Worm (Caenorhabditis elegans) whole organism, young adult: ENCODE data around the gene dsb-2.

ENCODE experiments used
- B0035.1 ChIP-seq: sonication (generic microtip); optimal IDR thresholded peaks from 2 replicates; lab custom pipeline; 2016; ENCODE audit warnings: missing genetic modification characterization, mild to moderate bottlenecking, missing compliant biosample characterization, missing genotype, missing genetic modification reagents
- B0261.1 ChIP-seq: sonication (generic microtip); optimal IDR thresholded peaks from 2 replicates; lab custom pipeline; 2016; ENCODE audit warnings: mild to moderate bottlenecking, missing genetic modification characterization, moderate library complexity, missing compliant biosample characterization
- B0336.3 ChIP-seq: fragments of 200-800 bp; sonication (Bioruptor generic); IDR thresholded peaks from 2 replicates; pipeline ENCODE4 v1.3.6; 2022; ENCODE audit warnings: missing genetic modification characterization, missing compliant biosample characterization
- D2030.7 ChIP-seq: fragments of 200-800 bp; sonication (Bioruptor generic); IDR thresholded peaks from 2 replicates; pipeline ENCODE4 v1.3.6; 2022; ENCODE audit warnings: missing genetic modification reagents, missing genetic modification characterization, missing compliant biosample characterization
- F22D6.2 ChIP-seq: sonication (generic microtip); optimal IDR thresholded peaks from 2 replicates; lab custom pipeline; 2016; ENCODE audit warnings: mild to moderate bottlenecking, missing genetic modification characterization, missing compliant biosample characterization
- F33H1.4 ChIP-seq: fragments of 200-800 bp; sonication (Bioruptor generic); IDR thresholded peaks from 2 replicates; pipeline ENCODE4 v1.3.6; 2022; ENCODE audit warnings: missing genetic modification reagents, missing genetic modification characterization, missing compliant biosample characterization
- F55B11.4 ChIP-seq: sonication (generic microtip); optimal IDR thresholded peaks from 2 replicates; lab custom pipeline; 2016; ENCODE audit warnings: missing compliant biosample characterization, missing genetic modification characterization, borderline replicate concordance; ENCODE audit not compliant: insufficient read depth
- K12H6.12 ChIP-seq: fragments of 200-800 bp; sonication (Bioruptor generic); optimal IDR thresholded peaks from 2 replicates; lab custom pipeline; 2018; ENCODE audit warnings: mild to moderate bottlenecking, missing genetic modification characterization, missing compliant biosample characterization
- Y53F4B.3 ChIP-seq: fragments of 200-800 bp; sonication (Bioruptor generic); IDR thresholded peaks from 2 replicates; pipeline ENCODE4 v1.3.6; 2022; ENCODE audit warnings: missing genetic modification reagents, missing genetic modification characterization, missing compliant biosample characterization
- Y53G8AR.9 ChIP-seq: fragments of 200-800 bp; sonication (Bioruptor generic); conservative IDR thresholded peaks from 2 replicates; pipeline ENCODE4 v1.3.6; 2022; ENCODE audit warnings: missing genetic modification reagents, missing genetic modification characterization, missing compliant biosample characterization
- Y67H2A.10 ChIP-seq: fragments of 200-800 bp; sonication (Bioruptor generic); conservative IDR thresholded peaks from 2 replicates; pipeline ENCODE4 v1.3.6; 2022; ENCODE audit warnings: missing genetic modification reagents, missing genetic modification characterization, missing compliant biosample characterization
- Y79H2A.3 ChIP-seq: fragments of 200-800 bp; sonication (Bioruptor generic); conservative IDR thresholded peaks from 2 replicates; pipeline ENCODE4 v1.3.6; 2022; ENCODE audit warnings: missing genetic modification reagents, missing genetic modification characterization, missing compliant biosample characterization
- ama-1 ChIP-seq, 3 experiments: fragments of 150-350 bp in 1 of 3; sonication (generic microtip) in 2 of 3; optimal IDR thresholded peaks; 2 replicates each; lab custom pipeline; 2014 to 2018; ENCODE audit warnings: missing biosample characterization in 2 of 3, missing genetic modification characterization in 2 of 3, missing genetic modification reagents in 2 of 3
- aptf-2 ChIP-seq: fragments of 200-800 bp; sonication (Bioruptor generic); conservative IDR thresholded peaks from 2 replicates; pipeline ENCODE4 v1.3.6; 2022; ENCODE audit warnings: missing genetic modification reagents, missing genetic modification characterization, missing compliant biosample characterization
- athp-1 ChIP-seq: sonication (generic microtip); optimal IDR thresholded peaks from 2 replicates; lab custom pipeline; 2017; ENCODE audit warnings: mild to moderate bottlenecking, missing genetic modification characterization, missing compliant biosample characterization
- attf-3 ChIP-seq: fragments of 200-800 bp; sonication (Bioruptor generic); conservative IDR thresholded peaks from 2 replicates; pipeline ENCODE4 v1.3.6; 2022; ENCODE audit warnings: missing genetic modification reagents, missing genetic modification characterization, missing compliant biosample characterization
- attf-5 ChIP-seq: fragments of 200-800 bp; sonication (Bioruptor generic); optimal IDR thresholded peaks from 2 replicates; lab custom pipeline; 2018; ENCODE audit warnings: mild to moderate bottlenecking, missing genetic modification characterization, missing compliant biosample characterization
- bed-2 ChIP-seq: fragments of 200-800 bp; sonication (Bioruptor generic); IDR thresholded peaks from 2 replicates; pipeline ENCODE4 v1.3.6; 2022; ENCODE audit warnings: missing genetic modification reagents, missing genetic modification characterization, missing compliant biosample characterization
- ccch-3 ChIP-seq: fragments of 200-800 bp; sonication (Bioruptor generic); optimal IDR thresholded peaks from 2 replicates; lab custom pipeline; 2018; ENCODE audit warnings: mild to moderate bottlenecking, missing genetic modification characterization, missing compliant biosample characterization
- cebp-2 ChIP-seq: fragments of 200-800 bp; sonication (Bioruptor generic); IDR thresholded peaks from 2 replicates; pipeline ENCODE4 v1.3.6; 2022; ENCODE audit warnings: missing genetic modification characterization, missing compliant biosample characterization
- die-1 ChIP-seq: sonication (generic microtip); optimal IDR thresholded peaks from 2 replicates; lab custom pipeline; 2016; ENCODE audit warnings: missing genotype, mild to moderate bottlenecking, missing genetic modification characterization, missing compliant biosample characterization
- egl-44 ChIP-seq: fragments of 200-800 bp; sonication (Bioruptor generic); IDR thresholded peaks from 2 replicates; pipeline ENCODE4 v1.3.6; 2022; ENCODE audit warnings: missing genetic modification reagents, missing genetic modification characterization, missing compliant biosample characterization
- ekl-4 ChIP-seq: fragments of 200-800 bp; sonication (Bioruptor generic); IDR thresholded peaks from 2 replicates; pipeline ENCODE4 v1.3.6; 2022; ENCODE audit warnings: missing genetic modification reagents, missing genetic modification characterization, missing compliant biosample characterization
- ets-4 ChIP-seq: fragments of 200-800 bp; sonication (Bioruptor generic); optimal IDR thresholded peaks from 2 replicates; lab custom pipeline; 2018; ENCODE audit warnings: mild to moderate bottlenecking, missing genetic modification characterization, missing compliant biosample characterization
- hlh-12 ChIP-seq: sonication (generic microtip); optimal IDR thresholded peaks from 2 replicates; lab custom pipeline; 2016; ENCODE audit warnings: missing genetic modification characterization, missing compliant biosample characterization
- hrde-1 ChIP-seq: sonication (generic microtip); optimal IDR thresholded peaks from 2 replicates; lab custom pipeline; 2016; ENCODE audit warnings: missing genetic modification characterization, mild to moderate bottlenecking, missing compliant biosample characterization, moderate library complexity, missing genotype, missing genetic modification reagents, borderline replicate concordance
- let-607 ChIP-seq, 2 experiments: fragments of 200-800 bp in 1 of 2; sonication (Bioruptor generic) in 1 of 2; sonication (generic microtip) in 1 of 2; optimal IDR thresholded peaks; 2 replicates each; lab custom pipeline; 2016 to 2018; ENCODE audit warnings: mild to moderate bottlenecking in 2 of 2, missing compliant biosample characterization in 2 of 2, missing genetic modification characterization in 2 of 2, moderate library complexity in 2 of 2, missing genotype in 1 of 2
- lin-40 ChIP-seq: sonication (generic microtip); optimal IDR thresholded peaks from 2 replicates; lab custom pipeline; 2016; ENCODE audit warnings: missing genetic modification characterization, mild to moderate bottlenecking, missing compliant biosample characterization, missing genotype, missing genetic modification reagents
- lsl-1 ChIP-seq: fragments of 200-800 bp; sonication (Bioruptor generic); optimal IDR thresholded peaks from 2 replicates; lab custom pipeline; 2018; ENCODE audit warnings: mild to moderate bottlenecking, missing genetic modification characterization, moderate library complexity, missing compliant biosample characterization
- lsy-27 ChIP-seq: sonication (generic microtip); optimal IDR thresholded peaks from 2 replicates; lab custom pipeline; 2017; ENCODE audit warnings: missing genetic modification characterization, mild to moderate bottlenecking, missing compliant biosample characterization, antibody characterized with exemption, missing genotype, borderline replicate concordance; ENCODE audit not compliant: insufficient read depth
- mcd-1 ChIP-seq: fragments of 200-800 bp; sonication (Bioruptor generic); IDR thresholded peaks from 2 replicates; pipeline ENCODE4 v1.3.6; 2022; ENCODE audit warnings: missing genetic modification reagents, missing genetic modification characterization, missing compliant biosample characterization
- mel-28 ChIP-seq: sonication (generic microtip); optimal IDR thresholded peaks from 2 replicates; lab custom pipeline; 2016; ENCODE audit warnings: borderline replicate concordance, mild to moderate bottlenecking, missing genetic modification characterization, missing compliant biosample characterization
- mes-4 ChIP-seq: sonication (generic microtip); optimal IDR thresholded peaks from 2 replicates; lab custom pipeline; 2016; ENCODE audit warnings: missing genotype, missing genetic modification characterization, missing compliant biosample characterization
- nhr-179 ChIP-seq: sonication (generic microtip); optimal IDR thresholded peaks from 2 replicates; lab custom pipeline; 2016; ENCODE audit warnings: mild to moderate bottlenecking, missing genetic modification characterization, missing compliant biosample characterization
- nhr-80 ChIP-seq: sonication (generic microtip); optimal IDR thresholded peaks from 2 replicates; lab custom pipeline; 2016; ENCODE audit warnings: missing genetic modification characterization, missing compliant biosample characterization
- rcor-1 ChIP-seq: fragments of 200-800 bp; sonication (Bioruptor generic); IDR thresholded peaks from 2 replicates; pipeline ENCODE4 v1.3.6; 2022; ENCODE audit warnings: missing genetic modification reagents, missing genetic modification characterization, missing compliant biosample characterization
- sea-2 ChIP-seq: fragments of 200-800 bp; sonication (Bioruptor generic); IDR thresholded peaks from 2 replicates; pipeline ENCODE4 v1.3.6; 2022; ENCODE audit warnings: missing genetic modification characterization, missing compliant biosample characterization
- snpc-4 ChIP-seq, 5 experiments: fragments of 150-350 bp in 1 of 5; sonication (generic microtip) in 4 of 5; optimal IDR thresholded peaks; 2 replicates each; lab custom pipeline; 2014 to 2018; ENCODE audit warnings: missing genetic modification characterization in 5 of 5, missing biosample characterization in 3 of 5, antibody characterized with exemption in 2 of 5, mild to moderate bottlenecking in 2 of 5, missing compliant biosample characterization in 2 of 5, missing genotype in 2 of 5, moderate library complexity in 2 of 5, missing genetic modification reagents in 1 of 5
- somi-1 ChIP-seq: fragments of 200-800 bp; sonication (Bioruptor generic); optimal IDR thresholded peaks from 2 replicates; lab custom pipeline; 2018; ENCODE audit warnings: mild to moderate bottlenecking, missing genetic modification characterization, missing compliant biosample characterization
- tbp1 ChIP-seq: fragments of 200-800 bp; sonication (Bioruptor generic); optimal IDR thresholded peaks from 2 replicates; lab custom pipeline; 2018; ENCODE audit warnings: mild to moderate bottlenecking, missing genetic modification characterization, missing compliant biosample characterization
- tbx-9 ChIP-seq: sonication (generic microtip); optimal IDR thresholded peaks from 2 replicates; lab custom pipeline; 2016; ENCODE audit warnings: borderline replicate concordance, missing genetic modification characterization, inconsistent platforms, missing compliant biosample characterization
- tlf-1 ChIP-seq: fragments of 200-800 bp; sonication (Bioruptor generic); optimal IDR thresholded peaks from 2 replicates; lab custom pipeline; 2018; ENCODE audit warnings: mild to moderate bottlenecking, missing genetic modification characterization, missing compliant biosample characterization
- unc-62 ChIP-seq: fragments of 150-350 bp; optimal IDR thresholded peaks from 2 replicates; lab custom pipeline; 2014; ENCODE audit warnings: missing biosample characterization, missing genetic modification reagents, missing genetic modification characterization
- zim-3 ChIP-seq: sonication (generic microtip); optimal IDR thresholded peaks from 2 replicates; lab custom pipeline; 2017; ENCODE audit warnings: mild to moderate bottlenecking, missing genetic modification characterization, moderate library complexity, missing compliant biosample characterization
- ztf-22 ChIP-seq: fragments of 200-800 bp; sonication (Bioruptor generic); optimal IDR thresholded peaks from 2 replicates; lab custom pipeline; 2018; ENCODE audit warnings: mild to moderate bottlenecking, missing genetic modification characterization, moderate library complexity, missing compliant biosample characterization
- ztf-3 ChIP-seq: fragments of 200-800 bp; sonication (Bioruptor generic); optimal IDR thresholded peaks from 2 replicates; lab custom pipeline; 2018; ENCODE audit warnings: mild to moderate bottlenecking, missing genetic modification characterization, missing compliant biosample characterization
- ztf-6 ChIP-seq: fragments of 200-800 bp; sonication (Bioruptor generic); IDR thresholded peaks from 2 replicates; pipeline ENCODE4 v1.3.6; 2022; ENCODE audit warnings: missing genetic modification reagents, missing genetic modification characterization, missing compliant biosample characterization

Gene dsb-2

ce11 chrII:14365182-14365751 is 45.6 kb upstream of the dsb-2 start, which contains the start of gene imb-2 (continued):
- TF ChIP-seq hrde-1 (tag; lab: Kevin White, UChicago): peak; percentile 1
- TF ChIP-seq attf-3 (GFP tag; lab: Robert Waterston, UW): no peak
- no peak for TF ChIP-seq F22D6.2
- TF ChIP-seq sea-2 (GFP tag; lab: Robert Waterston, UW): no peak
- TF ChIP-seq die-1 (tag; lab: Kevin White, UChicago): no peak
- peak in 1 of 2 experiments; percentile 15 for TF ChIP-seq let-607 (tag; optimal IDR thresholded peaks at IDR 0.05; lab: Kevin White, UChicago)
- TF ChIP-seq aptf-2 (GFP tag; lab: Robert Waterston, UW): no peak
- peak; percentile 44 for TF ChIP-seq nhr-80 (tag; lab: Kevin White, UChicago)
- TF ChIP-seq F55B11.4: no peak
- TF ChIP-seq zim-3 (tag; lab: Kevin White, UChicago): no peak
- TF ChIP-seq somi-1 (GFP tag; lab: Kevin White, UChicago): no peak
- TF ChIP-seq K12H6.12 (tag; lab: Kevin White, UChicago): peak; percentile 60
- no peak for TF ChIP-seq egl-44 (GFP tag; lab: Robert Waterston, UW)
- no peak for TF ChIP-seq tbx-9 (tag; lab: Kevin White, UChicago)
- TF ChIP-seq nhr-179: no peak
- no peak for TF ChIP-seq B0261.1
- TF ChIP-seq Y53F4B.3 (GFP tag; lab: Robert Waterston, UW): no peak
- TF ChIP-seq lsl-1 (GFP tag; lab: Kevin White, UChicago): peak; percentile 88
- TF ChIP-seq bed-2: no peak
- TF ChIP-seq B0336.3 (GFP tag; lab: Robert Waterston, UW): no peak
- TF ChIP-seq hlh-12 (tag; lab: Kevin White, UChicago): no peak
- no peak for TF ChIP-seq ekl-4
- no peak for TF ChIP-seq Y53G8AR.9 (GFP tag; lab: Robert Waterston, UW)
- TF ChIP-seq Y67H2A.10: no peak
- TF ChIP-seq cebp-2 (GFP tag; lab: Robert Waterston, UW): no peak
- peak; percentile 89 for TF ChIP-seq attf-5
- no peak for TF ChIP-seq ama-1 (optimal IDR thresholded peaks at IDR 0.05; lab: Kevin White, UChicago)
- TF ChIP-seq ama-1 (GFP tag; optimal IDR thresholded peaks at IDR 0.05; lab: Kevin White, UChicago): no peak
- no peak for TF ChIP-seq tlf-1 (GFP tag; lab: Kevin White, UChicago)
- TF ChIP-seq athp-1: no peak
- TF ChIP-seq ccch-3 (GFP tag; lab: Kevin White, UChicago): no peak
- no peak for TF ChIP-seq ztf-6 (GFP tag; lab: Robert Waterston, UW)
- peak; percentile 86 for TF ChIP-seq F33H1.4 (GFP tag; lab: Robert Waterston, UW)
- peak; percentile 36 for TF ChIP-seq lin-40 (tag; lab: Kevin White, UChicago)
- no peak for TF ChIP-seq B0035.1
- TF ChIP-seq lsy-27 (tag; lab: Kevin White, UChicago): no peak
- no peak for TF ChIP-seq snpc-4 (GFP tag; optimal IDR thresholded peaks at IDR 0.05; lab: Kevin White, UChicago)
- TF ChIP-seq snpc-4 (tag; optimal IDR thresholded peaks at IDR 0.05; lab: Kevin White, UChicago): peak in 2 of 4 experiments; percentile 20 to 38
- TF ChIP-seq D2030.7 (GFP tag; lab: Robert Waterston, UW): peak; percentile 40; the same call in 1 of the 2 replicates
- TF ChIP-seq Y79H2A.3 (GFP tag; lab: Robert Waterston, UW): no peak
- no peak for TF ChIP-seq ztf-22 (GFP tag; lab: Kevin White, UChicago)
- TF ChIP-seq unc-62 (GFP tag; lab: Kevin White, UChicago): no peak
- TF ChIP-seq rcor-1 (GFP tag; lab: Robert Waterston, UW): 0 out of 2 replicates have a peak, but pooled peaks have one; percentile 17
- no peak for TF ChIP-seq ets-4 (GFP tag; lab: Kevin White, UChicago)
- TF ChIP-seq mes-4 (tag; lab: Kevin White, UChicago): no peak
- TF ChIP-seq ztf-3 (GFP tag; lab: Kevin White, UChicago): no peak
- TF ChIP-seq tbp1 (GFP tag; lab: Kevin White, UChicago): peak; percentile 9
- TF ChIP-seq mcd-1 (GFP tag; lab: Robert Waterston, UW): peak; percentile 60
- TF ChIP-seq mel-28 (tag; lab: Kevin White, UChicago): no peak
